Worm (Caenorhabditis elegans) whole organism, young adult: ENCODE measurements around the gene C05C10.7.

Experiments used
- dpl-1 ChIP-seq: fragments of 150-350 bp; optimal IDR thresholded peaks from 2 replicates; lab custom pipeline; 2014; ENCODE audit warnings: missing biosample characterization, missing genetic modification reagents, missing genetic modification characterization
- hmg-20 ChIP-seq: fragments of 200-800 bp; sonication (Bioruptor generic); IDR thresholded peaks from 2 replicates; pipeline ENCODE4 v1.3.6; 2022; ENCODE audit warnings: missing genetic modification reagents, missing genetic modification characterization, missing compliant biosample characterization
- snpc-4 ChIP-seq, 5 experiments: fragments of 150-350 bp in 1 of 5; sonication (generic microtip) in 4 of 5; optimal IDR thresholded peaks; 2 replicates each; lab custom pipeline; 2014 to 2018; ENCODE audit warnings: missing genetic modification characterization in 5 of 5, missing biosample characterization in 3 of 5, antibody characterized with exemption in 2 of 5, mild to moderate bottlenecking in 2 of 5, missing compliant biosample characterization in 2 of 5, missing genotype in 2 of 5, moderate library complexity in 2 of 5, missing genetic modification reagents in 1 of 5
- tlf-1 ChIP-seq: fragments of 200-800 bp; sonication (Bioruptor generic); optimal IDR thresholded peaks from 2 replicates; lab custom pipeline; 2018; ENCODE audit warnings: mild to moderate bottlenecking, missing genetic modification characterization, missing compliant biosample characterization
- zfh-2 ChIP-seq: fragments of 200-800 bp; sonication (Bioruptor generic); conservative IDR thresholded peaks from 2 replicates; pipeline ENCODE4 v1.3.6; 2022; ENCODE audit warnings: missing genetic modification reagents, missing genetic modification characterization, missing compliant biosample characterization

- no peak for TF ChIP-seq snpc-4 (GFP tag; optimal IDR thresholded peaks at IDR 0.05; lab: Kevin White, UChicago)
- TF ChIP-seq snpc-4 (tag; optimal IDR thresholded peaks at IDR 0.05; lab: Kevin White, UChicago), result no peak
- TF ChIP-seq dpl-1 (GFP tag; lab: Kevin White, UChicago), result no peak
- no peak for TF ChIP-seq zfh-2 (GFP tag; lab: Robert Waterston, UW)
- TF ChIP-seq tlf-1 (GFP tag; lab: Kevin White, UChicago), result no peak
- TF ChIP-seq hmg-20, result no peak
Observed at ce11 chrII:9917904-9918303, 20.9 kb downstream of the C05C10.7 start, which contains the start of gene C05C10.8.
